Fruit fly (Drosophila melanogaster) whole organism, embryonic: ENCODE results near the gene wfs1.

ENCODE experiments used
- Awh ChIP-seq: fragments of 200-800 bp; sonication (Bioruptor generic); IDR thresholded peaks from 2 replicates; pipeline ENCODE4, ENCODE4 v1.3.6; 2022; ENCODE audit warnings: missing biosample characterization, missing genetic modification characterization
- BEAF-32 ChIP-seq: fragments of 200-800 bp; sonication (Bioruptor generic); optimal IDR thresholded peaks from 3 replicates; lab custom pipeline; 2017; ENCODE audit warnings: missing biosample characterization, missing genetic modification characterization, mild to moderate bottlenecking, moderate library complexity, missing genetic modification reagents
- CG10565 ChIP-seq: fragments of 200-800 bp; sonication (Bioruptor generic); optimal IDR thresholded peaks from 3 replicates; lab custom pipeline; 2016; ENCODE audit warnings: missing biosample characterization, mild to moderate bottlenecking, missing genetic modification characterization
- CG11085 ChIP-seq: fragments of 200-800 bp; sonication (Bioruptor generic); IDR thresholded peaks from 2 replicates; pipeline ENCODE4 v1.3.6; 2022; ENCODE audit warnings: missing biosample characterization, missing genetic modification characterization
- CG12104 ChIP-seq: fragments of 200-800 bp; sonication (Bioruptor generic); optimal IDR thresholded peaks from 3 replicates; lab custom pipeline; 2016; ENCODE audit warnings: missing biosample characterization, missing genetic modification characterization
- CG14050 ChIP-seq: fragments of 200-800 bp; sonication (Bioruptor generic); IDR thresholded peaks from 3 replicates; pipeline ENCODE4 v1.3.6; 2022; ENCODE audit warnings: missing biosample characterization, missing genetic modification characterization
- CG14667 ChIP-seq: fragments of 200-800 bp; sonication (Bioruptor generic); IDR thresholded peaks from 2 replicates; pipeline ENCODE4 v1.3.6; 2022; ENCODE audit warnings: missing biosample characterization, missing genetic modification characterization
- CG15011 ChIP-seq: fragments of 200-800 bp; sonication (Bioruptor generic); optimal IDR thresholded peaks from 3 replicates; lab custom pipeline; 2018; ENCODE audit warnings: missing biosample characterization, mild to moderate bottlenecking, missing genetic modification characterization
- CG1529 ChIP-seq: fragments of 200-800 bp; sonication (Bioruptor generic); optimal IDR thresholded peaks from 3 replicates; lab custom pipeline; 2018; ENCODE audit warnings: missing biosample characterization, missing genetic modification characterization
- CG16815 ChIP-seq: fragments of 200-800 bp; sonication (Bioruptor generic); optimal IDR thresholded peaks from 3 replicates; lab custom pipeline; 2017; ENCODE audit warnings: missing biosample characterization, mild to moderate bottlenecking, missing genetic modification characterization
- CG16863 ChIP-seq: fragments of 200-800 bp; sonication (Bioruptor generic); optimal IDR thresholded peaks from 3 replicates; lab custom pipeline; 2016; ENCODE audit warnings: missing biosample characterization, missing genetic modification characterization
- CG17328 ChIP-seq: fragments of 200-800 bp; sonication (Bioruptor generic); IDR thresholded peaks from 2 replicates; pipeline ENCODE4 v1.3.6; 2022; ENCODE audit warnings: missing biosample characterization, missing genetic modification characterization
- CG17361 ChIP-seq: fragments of 200-800 bp; sonication (Bioruptor generic); IDR thresholded peaks from 3 replicates; pipeline ENCODE4 v1.3.6; 2022; ENCODE audit warnings: missing biosample characterization, missing genetic modification characterization
- CG2199 ChIP-seq: fragments of 200-800 bp; sonication (Bioruptor generic); IDR thresholded peaks from 3 replicates; pipeline ENCODE4 v1.3.6; 2022; ENCODE audit warnings: missing biosample characterization, missing genetic modification characterization
- CG30403 ChIP-seq: fragments of 200-800 bp; sonication (Bioruptor generic); optimal IDR thresholded peaks from 3 replicates; lab custom pipeline; 2016; ENCODE audit warnings: missing biosample characterization, missing genetic modification characterization
- CG31224 ChIP-seq: fragments of 200-800 bp; sonication (Bioruptor generic); IDR thresholded peaks from 2 replicates; pipeline ENCODE4 v1.3.6; 2022; ENCODE audit warnings: missing biosample characterization, missing genetic modification characterization
- CG3163 ChIP-seq: fragments of 200-800 bp; sonication (Bioruptor generic); optimal IDR thresholded peaks from 3 replicates; lab custom pipeline; 2016; ENCODE audit warnings: missing biosample characterization, missing genetic modification characterization
- CG32532 ChIP-seq: fragments of 200-800 bp; sonication (Bioruptor generic); IDR thresholded peaks from 2 replicates; pipeline ENCODE4 v1.3.6; 2022; ENCODE audit warnings: missing biosample characterization, missing genetic modification characterization
- CG32767 ChIP-seq: fragments of 200-800 bp; sonication (Bioruptor generic); IDR thresholded peaks from 2 replicates; pipeline ENCODE4 v1.3.6; 2022; ENCODE audit warnings: missing biosample characterization, missing genetic modification characterization
- CG3281 ChIP-seq: fragments of 200-800 bp; sonication (Bioruptor generic); optimal IDR thresholded peaks from 3 replicates; lab custom pipeline; 2017; ENCODE audit warnings: missing biosample characterization, mild to moderate bottlenecking, missing genetic modification characterization
- CG3847 ChIP-seq: fragments of 200-800 bp; sonication (Bioruptor generic); IDR thresholded peaks from 2 replicates; pipeline ENCODE4 v1.3.6; 2022; ENCODE audit warnings: missing biosample characterization, missing genetic modification characterization
- CG4282 ChIP-seq: fragments of 200-800 bp; sonication (Bioruptor generic); optimal IDR thresholded peaks from 2 replicates; lab custom pipeline; 2016; ENCODE audit warnings: missing biosample characterization, missing genetic modification characterization
- CG4328 ChIP-seq: fragments of 200-800 bp; sonication (Bioruptor generic); optimal IDR thresholded peaks from 3 replicates; lab custom pipeline; 2017; ENCODE audit warnings: missing biosample characterization, missing genetic modification reagents, missing genetic modification characterization
- CG4617 ChIP-seq: fragments of 200-800 bp; sonication (Bioruptor generic); optimal IDR thresholded peaks from 3 replicates; lab custom pipeline; 2016; ENCODE audit warnings: missing biosample characterization, missing genetic modification characterization, borderline replicate concordance
- CG8924 ChIP-seq: fragments of 200-800 bp; optimal IDR thresholded peaks from 3 replicates; lab custom pipeline; 2019; ENCODE audit warnings: missing biosample characterization, mild to moderate bottlenecking, missing genetic modification characterization, moderate library complexity
- CG9932 ChIP-seq: fragments of 200-800 bp; sonication (Bioruptor generic); IDR thresholded peaks from 2 replicates; pipeline ENCODE4 v1.3.6; 2022; ENCODE audit warnings: missing biosample characterization, missing genetic modification characterization
- Chrac-16 ChIP-seq: fragments of 200-800 bp; sonication (Bioruptor generic); optimal IDR thresholded peaks from 3 replicates; lab custom pipeline; 2016; ENCODE audit warnings: missing biosample characterization, missing genetic modification characterization
- CkIIα-i1 ChIP-seq: fragments of 200-800 bp; sonication (Bioruptor generic); IDR thresholded peaks from 2 replicates; pipeline ENCODE4 v1.3.6; 2022; ENCODE audit warnings: missing biosample characterization, missing genetic modification characterization
- Deaf1 ChIP-seq: fragments of 200-800 bp; optimal IDR thresholded peaks from 3 replicates; lab custom pipeline; 2019; ENCODE audit warnings: missing biosample characterization, mild to moderate bottlenecking, missing genetic modification characterization, moderate library complexity
- Dip3 ChIP-seq: fragments of 200-800 bp; sonication (Bioruptor generic); optimal IDR thresholded peaks from 3 replicates; lab custom pipeline; 2016; ENCODE audit warnings: missing biosample characterization, missing genetic modification characterization
- Fer3 ChIP-seq: fragments of 200-800 bp; sonication (Bioruptor generic); optimal IDR thresholded peaks from 2 replicates; lab custom pipeline; 2018; ENCODE audit warnings: missing biosample characterization, mild to moderate bottlenecking, missing genetic modification characterization, moderate library complexity
- HLH4C ChIP-seq: fragments of 200-800 bp; sonication (Bioruptor generic); IDR thresholded peaks from 3 replicates; pipeline ENCODE4 v1.3.6; 2022; ENCODE audit warnings: missing biosample characterization, missing genetic modification characterization; ENCODE audit not compliant: partially characterized antibody
- Jarid2 ChIP-seq: fragments of 200-800 bp; sonication (Bioruptor generic); optimal IDR thresholded peaks from 3 replicates; lab custom pipeline; 2017; ENCODE audit warnings: mild to moderate bottlenecking, missing biosample characterization, missing genetic modification reagents, missing genetic modification characterization
- MESR4 ChIP-seq: fragments of 200-800 bp; sonication (Bioruptor generic); optimal IDR thresholded peaks from 2 replicates; lab custom pipeline; 2018; ENCODE audit warnings: missing biosample characterization, mild to moderate bottlenecking, missing genetic modification characterization, moderate library complexity
- Stat92E ChIP-seq, 3 experiments: fragments of >200 bp in 2 of 3; fragments of 200-800 bp in 1 of 3; sonication (Bioruptor generic) in 1 of 3; optimal IDR thresholded peaks; 2 replicates each; lab custom pipeline; 2017 to 2019; ENCODE audit warnings: missing biosample characterization in 3 of 3, missing genetic modification characterization in 3 of 3, mild to moderate bottlenecking in 1 of 3, moderate library complexity in 1 of 3
- TFAM ChIP-seq: fragments of 200-800 bp; sonication (Bioruptor generic); optimal IDR thresholded peaks from 2 replicates; lab custom pipeline; 2017; ENCODE audit warnings: missing biosample characterization, missing genetic modification characterization, inconsistent platforms
- al ChIP-seq: fragments of 200-800 bp; sonication (Bioruptor generic); IDR thresholded peaks from 2 replicates; pipeline ENCODE4 v1.3.6; 2022; ENCODE audit warnings: missing biosample characterization, missing genetic modification characterization
- btn ChIP-seq: fragments of 200-800 bp; sonication (Bioruptor generic); optimal IDR thresholded peaks from 2 replicates; lab custom pipeline; 2016; ENCODE audit warnings: missing biosample characterization, missing genetic modification characterization
- crol ChIP-seq: fragments of 200-800 bp; sonication (Bioruptor generic); IDR thresholded peaks from 2 replicates; pipeline ENCODE4 v1.3.6; 2022; ENCODE audit warnings: missing biosample characterization, missing genetic modification characterization
- danr ChIP-seq: fragments of 200-800 bp; sonication (Bioruptor generic); IDR thresholded peaks from 2 replicates; pipeline ENCODE4 v1.3.6; 2022; ENCODE audit warnings: missing biosample characterization, missing genetic modification characterization
- dimm ChIP-seq: fragments of 200-800 bp; sonication (Bioruptor generic); IDR thresholded peaks from 2 replicates; pipeline ENCODE4 v1.3.6; 2022; ENCODE audit warnings: missing biosample characterization, missing genetic modification characterization
- fru ChIP-seq: fragments of >200 bp; optimal IDR thresholded peaks from 2 replicates; lab custom pipeline; 2017
- gcm ChIP-seq: fragments of 200-800 bp; sonication (Bioruptor generic); optimal IDR thresholded peaks from 2 replicates; lab custom pipeline; 2019; ENCODE audit warnings: missing biosample characterization, mild to moderate bottlenecking, missing genetic modification characterization, moderate library complexity
- hbn ChIP-seq: fragments of 200-800 bp; sonication (Bioruptor generic); IDR thresholded peaks from 2 replicates; pipeline ENCODE4 v1.3.6; 2022; ENCODE audit warnings: missing biosample characterization, missing genetic modification characterization; ENCODE audit not compliant: partially characterized antibody
- jing ChIP-seq: fragments of 200-800 bp; sonication (Bioruptor generic); optimal IDR thresholded peaks from 2 replicates; lab custom pipeline; 2018; ENCODE audit warnings: missing biosample characterization, mild to moderate bottlenecking, missing genetic modification characterization
- lbe ChIP-seq: fragments of 200-800 bp; sonication (Bioruptor generic); optimal IDR thresholded peaks from 2 replicates; lab custom pipeline; 2016; ENCODE audit warnings: missing biosample characterization, mild to moderate bottlenecking, missing genetic modification characterization
- pros ChIP-seq: fragments of 200-800 bp; sonication (Bioruptor generic); optimal IDR thresholded peaks from 3 replicates; lab custom pipeline; 2019; ENCODE audit warnings: missing biosample characterization, mild to moderate bottlenecking, missing genetic modification characterization, moderate library complexity
- run ChIP-seq: fragments of 200-800 bp; sonication (Bioruptor generic); optimal IDR thresholded peaks from 3 replicates; lab custom pipeline; 2018; ENCODE audit warnings: missing biosample characterization, mild to moderate bottlenecking, missing genetic modification characterization
- schlank ChIP-seq: fragments of 200-800 bp; sonication (Bioruptor generic); optimal IDR thresholded peaks from 2 replicates; lab custom pipeline; 2018; ENCODE audit warnings: missing biosample characterization, mild to moderate bottlenecking, missing genetic modification characterization
- ttk ChIP-seq: fragments of 200-800 bp; sonication (Bioruptor generic); IDR thresholded peaks from 2 replicates; pipeline ENCODE4 v2.1.2; 2022; ENCODE audit warnings: missing biosample characterization, missing genetic modification characterization
- vfl ChIP-seq: fragments of 200-800 bp; sonication (Bioruptor generic); optimal IDR thresholded peaks from 2 replicates; lab custom pipeline; 2016; ENCODE audit warnings: missing biosample characterization, missing genetic modification characterization

Gene wfs1

dm6 chr3R:22686336-22686874 is 3.8 kb downstream of the wfs1 start, which contains the start of the genes Gclm and CG17625 (continued):
- no peak for TF ChIP-seq jing
- no peak for TF ChIP-seq ttk (GFP tag; lab: Robert Waterston, UW)
- no peak for TF ChIP-seq CG11085 (GFP tag; lab: Robert Waterston, UW)
- peak; percentile 41; the same call in 1 of the 2 replicates for TF ChIP-seq Awh (GFP tag; lab: Robert Waterston, UW)
- TF ChIP-seq vfl (GFP tag; lab: Kevin White, UChicago), result peak; percentile 26
- no peak for TF ChIP-seq CG1529
- TF ChIP-seq CG3847 (GFP tag; lab: Robert Waterston, UW), result peak; percentile 48
- TF ChIP-seq CG32532, result peak; percentile 66
- 0 out of 2 replicates have a peak, but pooled peaks have one; percentile 16 for TF ChIP-seq CG31224 (GFP tag; lab: Robert Waterston, UW)
- TF ChIP-seq gcm (GFP tag; lab: Kevin White, UChicago), result peak; percentile 57
- no peak for TF ChIP-seq CG16863
- TF ChIP-seq CG4617 (GFP tag; lab: Kevin White, UChicago), result no peak
- peak; percentile 30; the same call in 1 of the 2 replicates for TF ChIP-seq CG14667 (GFP tag; lab: Robert Waterston, UW)
- TF ChIP-seq CG14050 (GFP tag; lab: Robert Waterston, UW), result no peak; the same call in 2 of the 3 replicates
- TF ChIP-seq CG8924, result peak; percentile 67
- no peak for TF ChIP-seq dimm
- TF ChIP-seq CG17328, result no peak
- TF ChIP-seq CG10565 (GFP tag; lab: Kevin White, UChicago), result no peak
- TF ChIP-seq CG15011 (GFP tag; lab: Kevin White, UChicago), result no peak
- TF ChIP-seq hbn (GFP tag; lab: Robert Waterston, UW), result peak; percentile 61
- peak; percentile 85 for TF ChIP-seq CG9932
- TF ChIP-seq Deaf1 (tag; lab: Kevin White, UChicago), result peak; percentile 46
- no peak for TF ChIP-seq CkIIα-i1
- TF ChIP-seq CG32767 (GFP tag; lab: Robert Waterston, UW), result no peak
- TF ChIP-seq danr, result no peak
- TF ChIP-seq BEAF-32 (GFP tag; lab: Kevin White, UChicago), result peak; percentile 81
- peak; percentile 61; the same call in 1 of the 3 replicates for TF ChIP-seq CG2199 (GFP tag; lab: Robert Waterston, UW)
- TF ChIP-seq lbe (GFP tag; lab: Kevin White, UChicago), result peak; percentile 24
- peak; percentile 73 for TF ChIP-seq Jarid2 (GFP tag; lab: Kevin White, UChicago)
- TF ChIP-seq crol (GFP tag; lab: Robert Waterston, UW), result 0 out of 2 replicates have a peak, but pooled peaks have one; percentile 11
- TF ChIP-seq CG12104 (GFP tag; lab: Kevin White, UChicago), result no peak
- peak; percentile 58; the same call in 1 of the 3 replicates for TF ChIP-seq CG17361 (GFP tag; lab: Robert Waterston, UW)
- peak; percentile 51 for TF ChIP-seq CG3281 (GFP tag; lab: Kevin White, UChicago)
- TF ChIP-seq CG4282, result no peak
- TF ChIP-seq al, result peak; percentile 50
- TF ChIP-seq fru (lab: Kevin White, UChicago), result no peak
- TF ChIP-seq CG30403 (GFP tag; lab: Kevin White, UChicago), result peak; percentile 63
- peak; percentile 48 for TF ChIP-seq Dip3
- TF ChIP-seq schlank (tag; lab: Kevin White, UChicago), result peak; percentile 22
- peak; percentile 99 for TF ChIP-seq MESR4 (GFP tag; lab: Kevin White, UChicago)
- peak; percentile 73 for TF ChIP-seq HLH4C (GFP tag; lab: Robert Waterston, UW)
- TF ChIP-seq pros (GFP tag; lab: Kevin White, UChicago), result no peak
- peak in 1 of 3 experiments; percentile 72 for TF ChIP-seq Stat92E (GFP tag; optimal IDR thresholded peaks at IDR 0.05; lab: Kevin White, UChicago)
- TF ChIP-seq btn (GFP tag; lab: Kevin White, UChicago), result no peak
- no peak for TF ChIP-seq TFAM (GFP tag; lab: Kevin White, UChicago)
- TF ChIP-seq Chrac-16 (GFP tag; lab: Kevin White, UChicago), result peak; percentile 34
- no peak for TF ChIP-seq run (tag; lab: Kevin White, UChicago)
- no peak for TF ChIP-seq CG3163 (GFP tag; lab: Kevin White, UChicago)
- TF ChIP-seq CG16815 (GFP tag; lab: Kevin White, UChicago), result peak; percentile 7
- peak; percentile 52 for TF ChIP-seq Fer3 (tag; lab: Kevin White, UChicago)
- peak; percentile 55 for TF ChIP-seq CG4328 (GFP tag; lab: Kevin White, UChicago)
